Fruit fly (Drosophila melanogaster) whole organism: ENCODE data around the gene wake.

Experiments used
- CG8478 ChIP-seq: fragments of >200 bp; optimal IDR thresholded peaks from 2 replicates; lab custom pipeline; 2018; ENCODE audit warnings: inconsistent platforms
- Dll ChIP-seq: fragments of >200 bp; optimal IDR thresholded peaks from 2 replicates; lab custom pipeline; 2017
- pan ChIP-seq: fragments of >200 bp; optimal IDR thresholded peaks from 2 replicates; lab custom pipeline; 2017
- psq ChIP-seq: fragments of >200 bp; optimal IDR thresholded peaks from 2 replicates; lab custom pipeline; 2017

dm6 chr3R:22686336-22686874, 46.8 kb downstream of the wake start, which contains the start of the genes Gclm and CG17625:
- TF ChIP-seq psq (no peak), Dll (lab: Kevin White, UChicago) (no peak), CG8478 (no peak), pan (lab: Kevin White, UChicago) (no peak)
